Worm (Caenorhabditis elegans): ENCODE results near the gene fbxa-136.

- no peak for TF ChIP-seq nhr-237 (tag; optimal IDR thresholded peaks at IDR 0.05)
- TF ChIP-seq ztf-11 (tag; optimal IDR thresholded peaks at IDR 0.05), result no peak
- no peak for TF ChIP-seq ama-1 (optimal IDR thresholded peaks at IDR 0.05)
- TF ChIP-seq nhr-23 (tag; optimal IDR thresholded peaks at IDR 0.05), result no peak
- TF ChIP-seq lin-39 (tag; optimal IDR thresholded peaks at IDR 0.05), result no peak
- TF ChIP-seq ztf-4 (tag; optimal IDR thresholded peaks at IDR 0.05), result no peak
- TF ChIP-seq snpc-4 (tag; optimal IDR thresholded peaks at IDR 0.05), result no peak
- no peak for TF ChIP-seq ceh-82 (tag; optimal IDR thresholded peaks at IDR 0.05)
- no peak for TF ChIP-seq nhr-28 (tag; optimal IDR thresholded peaks at IDR 0.05)
- TF ChIP-seq skn-1 (tag; optimal IDR thresholded peaks at IDR 0.05), result no peak
- no peak for TF ChIP-seq eor-1 (tag; optimal IDR thresholded peaks at IDR 0.05)
- TF ChIP-seq jun-1 (tag; optimal IDR thresholded peaks at IDR 0.05), result no peak
Observed at ce11 chrV:17552759-17553158, 31.9 kb downstream of the fbxa-136 start, which contains the start of gene C38D9.8.

Data from whole organism, L3 larva.